Worm (Caenorhabditis elegans) whole organism, L2 larva: Measurements from ENCODE around the gene F14H12.17.

Experiments
- elt-3 ChIP-seq: sonication (generic microtip); optimal IDR thresholded peaks from 2 replicates; lab custom pipeline; 2017; ENCODE audit warnings: missing biosample characterization, missing genetic modification characterization
- fos-1 ChIP-seq: fragments of 150-350 bp; optimal IDR thresholded peaks from 2 replicates; lab custom pipeline; 2014; ENCODE audit warnings: missing biosample characterization, missing genetic modification characterization
- nhr-11 ChIP-seq: fragments of 150-350 bp; optimal IDR thresholded peaks from 2 replicates; lab custom pipeline; 2014; ENCODE audit warnings: missing biosample characterization, missing genetic modification characterization
- nhr-23 ChIP-seq: fragments of 150-350 bp; optimal IDR thresholded peaks from 2 replicates; lab custom pipeline; 2014; ENCODE audit warnings: missing biosample characterization, missing genetic modification reagents, missing genetic modification characterization
- snpc-4 ChIP-seq: fragments of 150-350 bp; optimal IDR thresholded peaks from 2 replicates; lab custom pipeline; 2014; ENCODE audit warnings: missing biosample characterization, missing genetic modification characterization

DNA sequence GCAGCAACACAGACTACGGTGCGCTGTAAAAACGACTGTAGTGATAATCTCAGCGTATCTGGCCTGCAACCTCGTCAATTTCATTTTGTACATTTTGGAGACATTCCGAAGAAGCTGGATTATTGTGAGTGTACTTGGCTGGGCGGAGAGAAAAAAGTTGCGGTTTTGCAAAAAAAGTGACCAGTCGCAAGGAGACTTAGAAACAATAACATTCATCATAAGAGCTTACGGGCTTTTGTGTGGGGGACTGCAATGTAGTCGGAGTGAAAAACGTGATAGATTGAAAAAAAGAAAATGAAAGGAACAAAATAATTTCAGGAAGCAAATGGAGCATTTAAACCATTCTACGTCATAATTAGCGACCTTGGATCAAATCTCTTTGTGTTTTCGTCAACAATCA is 45.4 kb upstream of the F14H12.17 start:
- TF ChIP-seq elt-3 (tag; lab: Kevin White, UChicago) (no peak), snpc-4 (no peak), fos-1 (tag; lab: Kevin White, UChicago) (no peak), nhr-23 (tag; lab: Kevin White, UChicago) (no peak), nhr-11 (tag; lab: Kevin White, UChicago) (no peak)
